Worm (Caenorhabditis elegans): ENCODE data around the gene T08G5.2.

Gene T08G5.2

DNA sequence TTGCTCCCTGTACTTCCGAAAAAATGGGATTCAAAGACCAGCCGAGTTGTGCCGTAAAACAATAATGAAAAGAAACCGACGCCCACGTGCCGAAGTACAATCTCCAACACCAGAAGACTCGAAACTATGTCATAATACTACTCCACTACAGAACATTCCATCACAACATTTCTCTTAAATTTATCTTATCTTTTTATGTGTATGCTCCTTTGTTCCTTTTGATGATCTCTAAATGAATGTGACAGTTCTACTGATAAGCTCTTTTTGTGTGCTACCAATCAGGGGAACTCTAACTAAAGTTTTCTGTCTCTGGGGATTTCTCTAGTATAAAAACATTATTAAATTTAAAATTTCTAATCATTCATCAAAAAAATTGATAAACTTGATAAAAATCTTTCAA is 39.3 kb downstream of the T08G5.2 start (continued):
- TF ChIP-seq dve-1 (tag; optimal IDR thresholded peaks at IDR 0.05; ENCODE audit: insufficient read depth) (peak; percentile 84), tag-97 (GFP tag; IDR thresholded peaks at IDR 0.05) (no peak), nhr-237 (tag; optimal IDR thresholded peaks at IDR 0.05) (no peak), lsy-2 (tag; optimal IDR thresholded peaks at IDR 0.05) (no peak), ztf-7 (tag; optimal IDR thresholded peaks at IDR 0.05) (no peak), lin-1 (GFP tag; IDR thresholded peaks at IDR 0.05) (peak; percentile 7; the same call in 1 of the 2 replicates), nhr-102 (tag; optimal IDR thresholded peaks at IDR 0.05) (peak; percentile 38), set-16 (GFP tag; IDR thresholded peaks at IDR 0.05) (no peak), F37D6.2 (tag; optimal IDR thresholded peaks at IDR 0.05) (no peak), dmd-9 (GFP tag; IDR thresholded peaks at IDR 0.05) (no peak), ctbp-1 (GFP tag; IDR thresholded peaks at IDR 0.05) (no peak), pqm-1 (tag; optimal IDR thresholded peaks at IDR 0.05) (peak; percentile 95), egl-43 (GFP tag; IDR thresholded peaks at IDR 0.05) (no peak), T26A8.4 (GFP tag; IDR thresholded peaks at IDR 0.05) (no peak), daf-16 (GFP tag; optimal IDR thresholded peaks at IDR 0.05) (no peak), daf-16 (tag; optimal IDR thresholded peaks at IDR 0.05) (peak; percentile 58), gei-8 (GFP tag; optimal IDR thresholded peaks at IDR 0.05) (no peak), T20F7.1 (GFP tag; optimal IDR thresholded peaks at IDR 0.05) (peak; percentile 46), saeg-2 (GFP tag; IDR thresholded peaks at IDR 0.05) (no peak), lin-15B (tag; optimal IDR thresholded peaks at IDR 0.05) (no peak), php-3 (GFP tag; IDR thresholded peaks at IDR 0.05) (peak; percentile 65), F49E8.2 (tag; optimal IDR thresholded peaks at IDR 0.05; ENCODE audit: borderline replicate concordance) (no peak), spr-3 (GFP tag; optimal IDR thresholded peaks at IDR 0.05) (no peak), lin-13 (GFP tag; optimal IDR thresholded peaks at IDR 0.05) (no peak), unc-62 (GFP tag; optimal IDR thresholded peaks at IDR 0.05 in 1 of 2) (no peak), unc-62 (tag; optimal IDR thresholded peaks at IDR 0.05) (no peak), arid-1 (GFP tag; conservative IDR thresholded peaks at IDR 0.05) (0 out of 2 replicates have a peak, but pooled peaks have one; percentile 9), nhr-28 (tag; optimal IDR thresholded peaks at IDR 0.05) (peak; percentile 88), fkh-10 (GFP tag; optimal IDR thresholded peaks at IDR 0.05) (no peak), R02D3.7 (tag; optimal IDR thresholded peaks at IDR 0.05) (no peak), nhr-6 (tag; optimal IDR thresholded peaks at IDR 0.05) (no peak), hlh-11 (tag; optimal IDR thresholded peaks at IDR 0.05) (peak; percentile 57), hlh-30 (tag; optimal IDR thresholded peaks at IDR 0.05; ENCODE audit: insufficient read depth) (peak; percentile 2), unc-39 (tag; optimal IDR thresholded peaks at IDR 0.05) (no peak), vab-7 (GFP tag; IDR thresholded peaks at IDR 0.05) (no peak), nhr-77 (tag; optimal IDR thresholded peaks at IDR 0.05) (peak; percentile 43), lim-7 (GFP tag; IDR thresholded peaks at IDR 0.05) (0 out of 2 replicates have a peak, but pooled peaks have one; percentile 9), attf-4 (tag; optimal IDR thresholded peaks at IDR 0.05) (no peak)

DNA sequence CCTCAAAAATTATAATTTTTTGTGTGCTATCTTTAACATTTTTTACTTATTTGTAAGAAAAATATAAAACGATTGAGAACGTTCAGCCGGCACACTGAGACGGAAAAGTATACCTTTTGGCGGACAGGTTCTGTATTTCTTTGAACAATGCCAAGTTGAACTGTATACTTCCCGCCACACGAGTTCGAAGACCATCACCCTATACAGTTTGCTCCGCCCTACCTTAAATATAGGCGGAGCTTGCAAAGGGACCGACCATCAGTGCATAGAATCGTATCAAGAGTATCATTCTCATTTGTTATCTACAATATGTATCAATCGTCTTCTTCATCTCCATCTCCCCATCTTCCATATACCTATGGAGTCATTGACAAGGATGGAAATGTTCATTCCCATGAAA is 41.3 kb downstream of the T08G5.2 start, which contains the start of gene end-1:
end-1 (plus strand) TSS at position 301 of the 400 bp plus-strand sequence.
- TF ChIP-seq hmg-1.1 (GFP tag; IDR thresholded peaks at IDR 0.05) (no peak), zfp-3 (GFP tag; conservative IDR thresholded peaks at IDR 0.05) (no peak), gei-8 (GFP tag; optimal IDR thresholded peaks at IDR 0.05) (no peak), madf-5 (GFP tag; IDR thresholded peaks at IDR 0.05) (no peak), ztf-7 (tag; optimal IDR thresholded peaks at IDR 0.05) (no peak), nhr-102 (tag; optimal IDR thresholded peaks at IDR 0.05) (no peak), ceh-32 (tag; optimal IDR thresholded peaks at IDR 0.05; ENCODE audit: poor library complexity) (no peak), mxl-2 (GFP tag; conservative IDR thresholded peaks at IDR 0.05) (no peak), dpl-1 (GFP tag; optimal IDR thresholded peaks at IDR 0.05) (no peak), F10B5.3 (tag; optimal IDR thresholded peaks at IDR 0.05) (no peak), zfp-2 (tag; optimal IDR thresholded peaks at IDR 0.05) (no peak), hif-1 (tag; optimal IDR thresholded peaks at IDR 0.05) (no peak), mdt-29 (GFP tag; IDR thresholded peaks at IDR 0.05) (no peak), nhr-111 (GFP tag; optimal IDR thresholded peaks at IDR 0.05) (no peak), saeg-2 (GFP tag; IDR thresholded peaks at IDR 0.05) (no peak), T20F7.1 (GFP tag; optimal IDR thresholded peaks at IDR 0.05) (no peak), ama-1 (optimal IDR thresholded peaks at IDR 0.05) (no peak), nhr-11 (tag; optimal IDR thresholded peaks at IDR 0.05) (no peak), T26A8.4 (GFP tag; IDR thresholded peaks at IDR 0.05) (no peak)
